Worm (Caenorhabditis elegans) whole organism, midembryonic: ENCODE results near the gene pitr-2.

Experiments
- T22C8.4 ChIP-seq: fragments of 200-800 bp; sonication (Bioruptor generic); IDR thresholded peaks from 2 replicates; pipeline ENCODE4 v1.3.6; 2022; ENCODE audit warnings: missing genetic modification characterization, missing compliant biosample characterization
- cog-1 ChIP-seq: sonication (generic microtip); optimal IDR thresholded peaks from 2 replicates; lab custom pipeline; 2016; ENCODE audit warnings: missing genetic modification characterization, missing compliant biosample characterization
- flt-1 ChIP-seq: fragments of 200-800 bp; sonication (Bioruptor generic); IDR thresholded peaks from 2 replicates; pipeline ENCODE4 v1.3.6; 2022; ENCODE audit warnings: missing genetic modification characterization, missing compliant biosample characterization
- klf-2 ChIP-seq: fragments of 200-800 bp; sonication (Bioruptor generic); conservative IDR thresholded peaks from 2 replicates; pipeline ENCODE4 v1.3.6; 2022; ENCODE audit warnings: missing genetic modification reagents, missing genetic modification characterization, missing compliant biosample characterization
- med-1 ChIP-seq: sonication (generic microtip); optimal IDR thresholded peaks from 2 replicates; lab custom pipeline; 2017; ENCODE audit warnings: missing genetic modification characterization, mild to moderate bottlenecking, missing compliant biosample characterization, antibody characterized with exemption, missing genetic modification reagents; ENCODE audit not compliant: insufficient read depth
- ref-1 ChIP-seq: fragments of 200-800 bp; sonication (Bioruptor generic); conservative IDR thresholded peaks from 2 replicates; pipeline ENCODE4 v1.3.6; 2022; ENCODE audit warnings: missing genetic modification reagents, missing genetic modification characterization, missing compliant biosample characterization
- ztf-23 ChIP-seq: fragments of 200-800 bp; sonication (Bioruptor generic); IDR thresholded peaks from 2 replicates; pipeline ENCODE4 v1.3.6; 2022; ENCODE audit warnings: missing genetic modification reagents, missing genetic modification characterization, missing compliant biosample characterization
- ztf-29 ChIP-seq: fragments of 200-800 bp; sonication (Bioruptor generic); IDR thresholded peaks from 2 replicates; pipeline ENCODE4 v1.3.6; 2022; ENCODE audit warnings: missing genetic modification reagents, missing genetic modification characterization, missing compliant biosample characterization

ce11 chrV:9137618-9138017 lies at the start of gene pitr-2:
- no peak for TF ChIP-seq flt-1 (GFP tag; lab: Robert Waterston, UW)
- TF ChIP-seq T22C8.4 (GFP tag; lab: Robert Waterston, UW), result no peak
- no peak for TF ChIP-seq ref-1 (GFP tag; lab: Robert Waterston, UW)
- no peak for TF ChIP-seq klf-2 (GFP tag; lab: Robert Waterston, UW)
- TF ChIP-seq ztf-23 (GFP tag; lab: Robert Waterston, UW), result no peak
- no peak for TF ChIP-seq ztf-29 (GFP tag; lab: Robert Waterston, UW)
- TF ChIP-seq cog-1, result no peak
- TF ChIP-seq med-1, result no peak
